Fruit fly (Drosophila melanogaster) whole organism, pupa: ENCODE measurements around the gene spas.

Experiments used
- CG10348 ChIP-seq: fragments of 200-800 bp; sonication (Bioruptor generic); IDR thresholded peaks from 2 replicates; pipeline ENCODE4 v1.3.6; 2022; ENCODE audit warnings: missing biosample characterization, missing genetic modification characterization
- CG12605 ChIP-seq: fragments of 200-800 bp; sonication (Bioruptor generic); IDR thresholded peaks from 2 replicates; pipeline ENCODE4 v1.3.6; 2022; ENCODE audit warnings: missing biosample characterization, missing genetic modification characterization
- CG14655 ChIP-seq: fragments of 200-800 bp; sonication (Bioruptor generic); optimal IDR thresholded peaks from 3 replicates; lab custom pipeline; 2017; ENCODE audit warnings: mild to moderate bottlenecking, missing biosample characterization, missing genetic modification reagents, missing genetic modification characterization
- CG34367 ChIP-seq: fragments of 200-800 bp; sonication (Bioruptor generic); optimal IDR thresholded peaks from 2 replicates; lab custom pipeline; 2018; ENCODE audit warnings: missing biosample characterization, mild to moderate bottlenecking, missing genetic modification characterization
- CG8159 ChIP-seq: fragments of 200-800 bp; sonication (Bioruptor generic); optimal IDR thresholded peaks from 3 replicates; lab custom pipeline; 2018; ENCODE audit warnings: missing biosample characterization, mild to moderate bottlenecking, missing genetic modification characterization, moderate library complexity
- CG9948 ChIP-seq: fragments of 200-800 bp; sonication (Bioruptor generic); optimal IDR thresholded peaks from 2 replicates; lab custom pipeline; 2018; ENCODE audit warnings: missing biosample characterization, mild to moderate bottlenecking, missing genetic modification characterization, moderate library complexity
- D1 ChIP-seq: fragments of 200-800 bp; sonication (Bioruptor generic); optimal IDR thresholded peaks from 2 replicates; lab custom pipeline; 2018; ENCODE audit warnings: missing biosample characterization, mild to moderate bottlenecking, missing genetic modification characterization, moderate library complexity
- EcR ChIP-seq: fragments of 200-800 bp; sonication (Bioruptor generic); optimal IDR thresholded peaks from 3 replicates; lab custom pipeline; 2019; ENCODE audit warnings: missing biosample characterization, missing genetic modification characterization, mild to moderate bottlenecking, moderate library complexity, missing genetic modification reagents
- Ets98B ChIP-seq: fragments of 200-800 bp; sonication (Bioruptor generic); IDR thresholded peaks from 2 replicates; pipeline ENCODE4 v1.3.6; 2022; ENCODE audit warnings: missing biosample characterization, missing genetic modification characterization
- Pif1B ChIP-seq: fragments of 200-800 bp; sonication (Bioruptor generic); optimal IDR thresholded peaks from 3 replicates; lab custom pipeline; 2016; ENCODE audit warnings: missing biosample characterization, missing genetic modification characterization
- Snoo ChIP-seq: fragments of 200-800 bp; sonication (Bioruptor generic); optimal IDR thresholded peaks from 3 replicates; lab custom pipeline; 2017; ENCODE audit warnings: missing biosample characterization, mild to moderate bottlenecking, missing genetic modification characterization, inconsistent platforms
- gl ChIP-seq: fragments of 200-800 bp; sonication (Bioruptor generic); optimal IDR thresholded peaks from 2 replicates; lab custom pipeline; 2018; ENCODE audit warnings: missing biosample characterization, mild to moderate bottlenecking, missing genetic modification characterization

DNA sequence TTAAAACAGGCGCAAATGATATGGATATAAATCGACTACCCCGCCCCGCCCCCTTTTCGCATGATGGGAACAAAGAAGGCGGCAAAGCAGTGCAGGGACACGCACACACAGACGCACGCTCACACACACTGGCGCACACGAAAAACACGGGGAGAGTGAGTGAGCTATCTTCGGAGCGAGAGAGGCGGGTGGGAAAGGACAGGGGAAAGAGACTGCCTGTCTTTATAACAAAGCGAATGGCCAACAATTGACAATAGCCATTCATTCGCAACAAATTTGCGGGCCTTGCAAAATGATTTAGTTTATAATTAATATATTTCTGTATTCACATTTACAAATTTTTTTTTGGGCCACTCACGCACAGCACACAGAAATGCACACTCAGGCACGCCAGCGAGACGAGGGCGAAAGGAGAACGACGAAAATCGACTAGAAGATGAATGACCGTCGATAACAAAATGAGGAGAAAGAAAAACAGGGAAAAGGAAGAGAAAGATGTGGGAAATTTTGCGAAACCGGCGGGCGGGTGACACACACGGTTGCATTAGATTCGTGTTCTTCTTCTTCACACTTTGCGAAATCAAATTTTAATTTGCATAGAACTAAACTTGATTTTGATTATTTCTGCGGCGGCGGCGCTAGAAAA, 8.7 kb downstream of the spas start:
- no peak for TF ChIP-seq CG10348 (GFP tag; lab: Robert Waterston, UW)
- TF ChIP-seq CG8159 (tag; lab: Kevin White, UChicago): no peak
- TF ChIP-seq gl (tag; lab: Kevin White, UChicago): no peak
- no peak for TF ChIP-seq CG12605 (GFP tag; lab: Robert Waterston, UW)
- peak; percentile 77 for TF ChIP-seq EcR (GFP tag; lab: Kevin White, UChicago)
- TF ChIP-seq CG9948 (tag; lab: Kevin White, UChicago): no peak
- TF ChIP-seq D1: no peak
- TF ChIP-seq Snoo (tag; lab: Kevin White, UChicago): no peak
- TF ChIP-seq CG34367 (tag; lab: Kevin White, UChicago): no peak
- peak; percentile 33 for TF ChIP-seq Ets98B (GFP tag; lab: Robert Waterston, UW)
- peak; percentile 1 for TF ChIP-seq Pif1B
- no peak for TF ChIP-seq CG14655 (GFP tag; lab: Kevin White, UChicago)
